Fruit fly (Drosophila melanogaster) whole organism, prepupa: ENCODE data around the gene CG12725.
A peak's percentile ranks its signal among the peaks of the same experiment; 100 is the strongest.

ENCODE experiments used
- CG10669 ChIP-seq: fragments of 200-800 bp; sonication (Bioruptor generic); optimal IDR thresholded peaks from 3 replicates; lab custom pipeline; 2018; ENCODE audit warnings: missing biosample characterization, mild to moderate bottlenecking, missing genetic modification characterization, moderate library complexity
- CG11762 ChIP-seq: fragments of 200-800 bp; sonication (Bioruptor generic); optimal IDR thresholded peaks from 3 replicates; lab custom pipeline; 2016; ENCODE audit warnings: missing biosample characterization, missing genetic modification characterization; ENCODE audit not compliant: insufficient read depth
- CG11902 ChIP-seq: fragments of 200-800 bp; sonication (Bioruptor generic); optimal IDR thresholded peaks from 3 replicates; lab custom pipeline; 2016; ENCODE audit warnings: missing biosample characterization, missing genetic modification characterization
- CG15336 ChIP-seq: fragments of 200-800 bp; sonication (Bioruptor generic); IDR thresholded peaks from 2 replicates; pipeline ENCODE4 v1.3.6; 2022; ENCODE audit warnings: missing biosample characterization, missing genetic modification characterization
- CG1621 ChIP-seq: fragments of 200-800 bp; sonication (Bioruptor generic); optimal IDR thresholded peaks from 3 replicates; lab custom pipeline; 2018; ENCODE audit warnings: missing biosample characterization, mild to moderate bottlenecking, missing genetic modification characterization
- CG3032 ChIP-seq: fragments of 200-800 bp; optimal IDR thresholded peaks from 2 replicates; lab custom pipeline; 2019; ENCODE audit warnings: missing biosample characterization, mild to moderate bottlenecking, missing genetic modification characterization, moderate library complexity
- CG32006 ChIP-seq: fragments of 200-800 bp; sonication (Bioruptor generic); optimal IDR thresholded peaks from 3 replicates; lab custom pipeline; 2017; ENCODE audit warnings: missing biosample characterization, mild to moderate bottlenecking, missing genetic modification characterization
- CG6163 ChIP-seq: fragments of 200-800 bp; sonication (Bioruptor generic); IDR thresholded peaks from 3 replicates; pipeline ENCODE4 v1.3.6; 2022; ENCODE audit warnings: missing biosample characterization, missing genetic modification characterization
- CG6808 ChIP-seq: fragments of 200-800 bp; sonication (Bioruptor generic); optimal IDR thresholded peaks from 3 replicates; lab custom pipeline; 2017; ENCODE audit warnings: missing biosample characterization, missing genetic modification characterization, mild to moderate bottlenecking, moderate library complexity, missing genetic modification reagents
- CG6854 ChIP-seq: fragments of 200-800 bp; sonication (Bioruptor generic); optimal IDR thresholded peaks from 2 replicates; lab custom pipeline; 2017; ENCODE audit warnings: missing biosample characterization, mild to moderate bottlenecking, missing genetic modification characterization
- CG7368 ChIP-seq: fragments of 200-800 bp; sonication (Bioruptor generic); optimal IDR thresholded peaks from 3 replicates; lab custom pipeline; 2016; ENCODE audit warnings: missing biosample characterization, missing genetic modification characterization
- CG8119 ChIP-seq: fragments of 200-800 bp; sonication (Bioruptor generic); IDR thresholded peaks from 3 replicates; pipeline ENCODE4 v1.3.6; 2022; ENCODE audit warnings: missing biosample characterization, missing genetic modification characterization
- CG8319 ChIP-seq: fragments of 200-800 bp; sonication (Bioruptor generic); optimal IDR thresholded peaks from 3 replicates; lab custom pipeline; 2016; ENCODE audit warnings: missing biosample characterization, missing genetic modification characterization
- CG8632 ChIP-seq: fragments of 200-800 bp; sonication (Bioruptor generic); optimal IDR thresholded peaks from 3 replicates; lab custom pipeline; 2016; ENCODE audit warnings: missing biosample characterization, missing genetic modification characterization
- CG9139 ChIP-seq: fragments of 200-800 bp; sonication (Bioruptor generic); optimal IDR thresholded peaks from 3 replicates; lab custom pipeline; 2017; ENCODE audit warnings: missing biosample characterization, mild to moderate bottlenecking, missing genetic modification characterization
- Eip78C ChIP-seq: fragments of 200-800 bp; sonication (Bioruptor generic); peaks from one replicate; lab custom pipeline; 2016; ENCODE audit warnings: missing biosample characterization, missing genetic modification characterization
- Ets21C ChIP-seq: fragments of 200-800 bp; sonication (Bioruptor generic); optimal IDR thresholded peaks from 3 replicates; lab custom pipeline; 2016; ENCODE audit warnings: missing biosample characterization, missing genetic modification characterization
- Hr38 ChIP-seq: sonication (Bioruptor generic); optimal IDR thresholded peaks from 2 replicates; lab custom pipeline; 2016; ENCODE audit warnings: missing biosample characterization, missing genetic modification characterization
- Met ChIP-seq: fragments of 200-800 bp; sonication (Bioruptor generic); optimal IDR thresholded peaks from 3 replicates; lab custom pipeline; 2016; ENCODE audit warnings: missing biosample characterization, missing genetic modification characterization
- OdsH ChIP-seq: fragments of 200-800 bp; sonication (Bioruptor generic); optimal IDR thresholded peaks from 3 replicates; lab custom pipeline; 2016; ENCODE audit warnings: missing biosample characterization, missing genetic modification characterization
- Smox ChIP-seq: fragments of 200-800 bp; sonication (Bioruptor generic); optimal IDR thresholded peaks from 3 replicates; lab custom pipeline; 2016; ENCODE audit warnings: missing biosample characterization, missing genetic modification characterization
- Sox102F ChIP-seq: fragments of 200-800 bp; sonication (Bioruptor generic); optimal IDR thresholded peaks from 2 replicates; lab custom pipeline; 2016; ENCODE audit warnings: missing biosample characterization, mild to moderate bottlenecking, missing genetic modification characterization
- Sox14 ChIP-seq: fragments of 200-800 bp; sonication (Bioruptor generic); optimal IDR thresholded peaks from 3 replicates; lab custom pipeline; 2016; ENCODE audit warnings: missing biosample characterization, missing genetic modification characterization
- achi ChIP-seq: fragments of 200-800 bp; sonication (Bioruptor generic); optimal IDR thresholded peaks from 3 replicates; lab custom pipeline; 2016; ENCODE audit warnings: missing biosample characterization, missing genetic modification characterization
- cyc ChIP-seq: fragments of 200-800 bp; sonication (Bioruptor generic); optimal IDR thresholded peaks from 3 replicates; lab custom pipeline; 2016; ENCODE audit warnings: missing biosample characterization, missing genetic modification characterization
- eg ChIP-seq: fragments of 200-800 bp; sonication (Bioruptor generic); IDR thresholded peaks from 3 replicates; pipeline ENCODE4 v1.3.6; 2022; ENCODE audit warnings: missing biosample characterization, missing genetic modification characterization
- esn ChIP-seq: fragments of 200-800 bp; sonication (Bioruptor generic); optimal IDR thresholded peaks from 2 replicates; lab custom pipeline; 2016; ENCODE audit warnings: missing biosample characterization, mild to moderate bottlenecking, missing genetic modification characterization, moderate library complexity
- fd85E ChIP-seq: fragments of 200-800 bp; sonication (Bioruptor generic); optimal IDR thresholded peaks from 3 replicates; lab custom pipeline; 2016; ENCODE audit warnings: missing biosample characterization, missing genetic modification characterization
- fkh ChIP-seq: fragments of 200-800 bp; sonication (Bioruptor generic); optimal IDR thresholded peaks from 3 replicates; lab custom pipeline; 2017; ENCODE audit warnings: missing biosample characterization, mild to moderate bottlenecking, missing genetic modification characterization, moderate library complexity
- lz ChIP-seq: fragments of 200-800 bp; sonication (Bioruptor generic); optimal IDR thresholded peaks from 3 replicates; lab custom pipeline; 2016; ENCODE audit warnings: missing biosample characterization, missing genetic modification characterization
- net ChIP-seq: fragments of 200-800 bp; sonication (Bioruptor generic); optimal IDR thresholded peaks from 3 replicates; lab custom pipeline; 2016; ENCODE audit warnings: missing biosample characterization, missing genetic modification characterization
- pdm3 ChIP-seq: fragments of 200-800 bp; sonication (Bioruptor generic); optimal IDR thresholded peaks from 3 replicates; lab custom pipeline; 2016; ENCODE audit warnings: missing biosample characterization, missing genetic modification characterization
- salr ChIP-seq, 2 experiments: fragments of 200-800 bp; sonication (Bioruptor generic); optimal IDR thresholded peaks; 3 replicates each; lab custom pipeline; 2016 to 2018; ENCODE audit warnings: missing biosample characterization in 2 of 2, missing genetic modification characterization in 2 of 2, mild to moderate bottlenecking in 1 of 2
- ss ChIP-seq, 2 experiments: fragments of 200-800 bp; sonication (Bioruptor generic); optimal IDR thresholded peaks; 2 replicates in 1 of 2; 3 replicates in 1 of 2; lab custom pipeline; 2017 to 2018; ENCODE audit warnings: mild to moderate bottlenecking in 2 of 2, missing biosample characterization in 2 of 2, missing genetic modification characterization in 2 of 2, moderate library complexity in 1 of 2
- svp ChIP-seq: fragments of 200-800 bp; sonication (Bioruptor generic); peaks from one replicate; lab custom pipeline; 2016; ENCODE audit warnings: missing biosample characterization, missing genetic modification characterization
- vri ChIP-seq: fragments of 200-800 bp; sonication (Bioruptor generic); optimal IDR thresholded peaks from 3 replicates; lab custom pipeline; 2016; ENCODE audit warnings: missing biosample characterization, mild to moderate bottlenecking, missing genetic modification characterization

Gene CG12725

DNA sequence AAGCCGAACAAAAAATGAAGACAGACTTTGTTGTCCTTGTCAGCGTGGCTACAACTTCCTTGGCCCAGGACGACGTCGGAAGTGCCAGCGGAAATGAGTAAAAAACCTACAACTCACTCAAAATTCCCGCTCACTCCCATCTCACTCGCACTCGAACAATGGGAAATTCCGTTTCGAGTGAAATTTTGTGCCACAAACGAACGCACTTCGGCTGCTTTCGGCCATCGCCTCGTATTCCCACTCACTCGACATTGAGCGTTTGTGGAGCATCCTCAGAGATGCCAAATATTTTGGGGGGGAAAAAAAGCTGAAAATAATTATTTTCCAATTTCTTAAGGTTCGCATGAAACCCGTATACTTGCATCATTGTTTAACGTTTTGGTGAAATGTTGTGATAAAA is 42.0 kb upstream of the CG12725 start:
- TF ChIP-seq CG10669 (no peak), pdm3 (GFP tag; lab: Kevin White, UChicago) (no peak), CG6854 (GFP tag; lab: Kevin White, UChicago) (no peak), esn (no peak), CG11762 (no peak), cyc (GFP tag; lab: Kevin White, UChicago) (no peak)

DNA sequence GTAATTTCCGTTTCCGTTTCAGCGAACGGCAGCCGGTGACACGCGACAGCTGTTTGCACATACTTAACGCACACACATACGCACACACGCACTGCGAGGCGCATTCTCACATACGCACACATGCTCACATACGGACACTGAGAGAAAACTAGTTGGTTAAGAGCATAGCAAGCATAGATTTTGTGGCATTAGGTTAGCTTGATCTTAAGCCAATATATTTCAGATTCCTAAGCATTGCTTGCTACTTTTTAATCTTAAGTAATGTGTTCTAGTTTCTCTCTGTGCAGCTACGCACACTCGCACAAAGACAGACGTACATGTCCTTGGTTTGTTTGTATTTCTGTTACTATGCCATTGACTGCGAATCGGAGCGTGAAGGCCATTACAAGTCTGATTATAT is 31.4 kb upstream of the CG12725 start:
- no peak for TF ChIP-seq pdm3 (GFP tag; lab: Kevin White, UChicago)
- no peak for TF ChIP-seq svp (GFP tag; lab: Kevin White, UChicago)
- TF ChIP-seq Sox102F (GFP tag; lab: Kevin White, UChicago): no peak
- TF ChIP-seq Smox (GFP tag; lab: Kevin White, UChicago): no peak
- TF ChIP-seq cyc (GFP tag; lab: Kevin White, UChicago): no peak
- no peak for TF ChIP-seq OdsH (GFP tag; lab: Kevin White, UChicago)
- no peak for TF ChIP-seq CG15336 (GFP tag; lab: Robert Waterston, UW)
- no peak for TF ChIP-seq CG32006 (GFP tag; lab: Kevin White, UChicago)
- TF ChIP-seq CG9139 (GFP tag; lab: Kevin White, UChicago): no peak
- no peak for TF ChIP-seq Ets21C (GFP tag; lab: Kevin White, UChicago)
- TF ChIP-seq CG8319 (GFP tag; lab: Kevin White, UChicago): no peak
- TF ChIP-seq CG6808 (GFP tag; lab: Kevin White, UChicago): no peak
- TF ChIP-seq Met (GFP tag; lab: Kevin White, UChicago): no peak
- no peak for TF ChIP-seq vri (GFP tag; lab: Kevin White, UChicago)
- TF ChIP-seq CG7368 (GFP tag; lab: Kevin White, UChicago): no peak
- no peak for TF ChIP-seq Sox14 (GFP tag; lab: Kevin White, UChicago)
- TF ChIP-seq CG11902 (GFP tag; lab: Kevin White, UChicago): no peak
- TF ChIP-seq net (GFP tag; lab: Kevin White, UChicago): no peak

DNA sequence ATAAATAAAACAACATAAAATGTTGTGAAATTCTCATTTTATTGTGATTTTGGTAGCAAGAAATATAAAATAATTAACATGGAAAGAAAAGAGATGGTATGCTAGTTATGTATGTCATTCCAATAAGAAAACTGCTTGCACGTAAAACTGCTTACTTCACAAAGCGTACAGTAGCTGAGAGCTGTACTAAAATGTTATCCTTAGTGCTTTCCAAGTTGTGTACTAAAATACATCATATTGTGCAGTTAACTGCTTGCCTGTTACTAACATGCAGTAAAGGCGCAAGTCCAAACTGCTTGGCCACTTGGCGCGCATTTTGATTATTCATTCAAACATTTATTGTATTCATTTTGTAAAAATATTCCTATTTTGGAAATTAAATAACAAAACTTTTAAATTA is 18.4 kb upstream of the CG12725 start:
- no peak for TF ChIP-seq CG7368 (GFP tag; lab: Kevin White, UChicago)
- no peak for TF ChIP-seq CG3032 (tag; lab: Kevin White, UChicago)
- TF ChIP-seq CG6854 (GFP tag; lab: Kevin White, UChicago): peak; percentile 97
- TF ChIP-seq Hr38 (GFP tag; lab: Kevin White, UChicago): no peak

DNA sequence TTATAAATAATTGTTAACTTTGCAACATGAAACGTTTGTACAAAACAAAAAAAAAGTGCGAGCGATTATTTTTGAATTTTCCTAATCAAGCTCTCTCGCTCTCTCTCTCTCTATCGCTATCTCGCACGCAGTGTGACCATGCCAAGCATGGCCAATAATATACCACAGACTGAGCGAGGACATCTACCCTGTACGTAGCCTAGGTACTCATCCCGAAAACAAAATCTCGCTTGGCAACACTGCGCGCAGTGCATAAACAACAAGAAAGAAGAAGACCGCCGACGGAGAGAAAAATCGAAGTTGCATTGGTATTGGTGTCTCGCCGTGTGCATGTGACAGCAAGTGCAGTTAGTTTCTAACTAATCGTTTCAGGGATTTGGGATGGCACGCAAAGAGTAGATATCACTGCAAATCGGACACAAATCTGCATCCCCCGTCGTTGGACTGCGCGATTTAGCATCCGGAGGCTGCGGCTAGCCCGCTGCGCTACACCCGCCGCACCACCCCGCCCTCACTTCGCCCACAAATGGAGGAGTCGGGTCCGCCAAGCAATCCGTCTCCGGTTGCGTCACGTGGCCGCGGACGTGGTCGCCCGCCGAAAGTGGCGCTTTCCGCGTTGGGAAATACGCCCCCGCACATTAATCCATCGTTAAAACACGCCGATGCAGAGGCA is 10.4 kb upstream of the CG12725 start, which contains the start of the genes CG1998 and Set2:
CG1998 (minus strand) TSS at position 134 of the 673 bp plus-strand sequence.
Set2 (plus strand) TSS at position 302 of the 673 bp plus-strand sequence.
- TF ChIP-seq OdsH (GFP tag; lab: Kevin White, UChicago) (no peak), Ets21C (GFP tag; lab: Kevin White, UChicago) (no peak), Eip78C (peak; percentile 29), CG15336 (GFP tag; lab: Robert Waterston, UW) (no peak), CG8119 (GFP tag; lab: Robert Waterston, UW) (0 out of 3 replicates have a peak, but pooled peaks have one; percentile 12), pdm3 (GFP tag; lab: Kevin White, UChicago) (no peak), Sox102F (GFP tag; lab: Kevin White, UChicago) (no peak), fkh (GFP tag; lab: Kevin White, UChicago) (no peak), CG1621 (tag; lab: Kevin White, UChicago) (peak; percentile 59)

DNA sequence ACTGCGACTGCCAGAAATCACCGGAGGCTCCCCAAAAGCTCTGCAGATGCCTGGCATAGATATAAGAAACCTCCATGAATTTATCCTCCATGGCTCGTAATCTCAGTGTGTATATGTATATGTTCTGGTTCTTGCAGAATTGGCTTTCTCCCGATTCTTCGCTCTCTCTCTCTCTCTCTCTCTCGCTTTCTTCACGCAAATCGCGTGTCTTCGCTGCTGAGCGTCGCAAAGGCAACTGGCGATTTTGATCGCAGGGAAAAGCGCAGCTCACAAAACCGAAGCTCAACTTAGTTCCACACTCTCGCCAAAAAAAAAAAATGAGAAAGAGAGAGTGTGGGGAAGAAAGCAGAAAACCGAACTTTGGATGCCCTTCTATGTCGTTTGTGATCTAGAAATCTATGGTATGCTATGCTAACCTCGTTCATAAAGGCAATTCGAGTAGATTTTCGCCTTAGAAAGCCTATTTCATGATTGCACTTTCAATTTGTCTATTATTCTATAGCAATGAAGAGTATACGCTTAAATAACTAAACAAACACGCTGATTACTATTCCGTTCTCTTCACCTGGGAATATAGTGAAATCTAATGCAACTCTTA is 8.8 kb upstream of the CG12725 start:
- TF ChIP-seq CG6163 (GFP tag; lab: Robert Waterston, UW): peak; percentile 57; the same call in 2 of the 3 replicates
- peak; percentile 34 for TF ChIP-seq svp (GFP tag; lab: Kevin White, UChicago)
- TF ChIP-seq CG32006 (GFP tag; lab: Kevin White, UChicago): peak; percentile 45
- TF ChIP-seq CG8632: no peak
- peak; percentile 48 for TF ChIP-seq CG6854 (GFP tag; lab: Kevin White, UChicago)
- TF ChIP-seq salr (GFP tag; optimal IDR thresholded peaks at IDR 0.05; lab: Kevin White, UChicago): peak in 1 of 2 experiments; percentile 32
- peak; percentile 43; the same call in 1 of the 2 replicates for TF ChIP-seq CG15336 (GFP tag; lab: Robert Waterston, UW)
- TF ChIP-seq Eip78C: peak; percentile 61
- peak; percentile 32 for TF ChIP-seq Sox102F (GFP tag; lab: Kevin White, UChicago)
- TF ChIP-seq achi (GFP tag; lab: Kevin White, UChicago): no peak
- peak; percentile 10 for TF ChIP-seq esn
- peak; percentile 9; the same call in 1 of the 3 replicates for TF ChIP-seq eg (GFP tag; lab: Robert Waterston, UW)
- TF ChIP-seq lz (GFP tag; lab: Kevin White, UChicago): no peak
- TF ChIP-seq fd85E (GFP tag; lab: Kevin White, UChicago): no peak
- TF ChIP-seq ss (GFP tag; optimal IDR thresholded peaks at IDR 0.05; lab: Kevin White, UChicago): peak; percentile 14 to 23
